Worm (Caenorhabditis elegans): ENCODE measurements around the gene C43F9.7.

DNA sequence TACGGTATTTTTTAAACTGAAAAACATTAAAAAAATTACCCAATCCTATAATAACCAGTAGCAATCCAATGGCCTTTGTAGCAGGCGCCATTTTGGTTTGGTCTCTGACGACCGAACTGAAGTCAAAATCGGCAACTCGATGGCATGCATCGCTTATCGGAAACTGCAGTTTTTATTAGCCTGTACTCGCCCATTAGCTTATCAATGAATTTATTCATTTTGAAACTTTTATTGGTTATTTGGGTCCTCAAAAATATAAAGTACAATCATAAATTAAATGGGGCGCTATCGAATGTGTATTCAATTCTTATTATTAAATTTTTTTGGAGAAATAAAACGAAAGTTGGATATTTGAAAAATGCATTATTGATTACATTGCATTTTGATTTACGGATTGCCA, 35.3 kb upstream of the C43F9.7 start, which contains the start of gene R09H10.5:
- TF ChIP-seq ceh-88 (GFP tag; IDR thresholded peaks at IDR 0.05) (no peak), zag-1 (tag; optimal IDR thresholded peaks at IDR 0.05) (no peak), xbp-1 (tag; optimal IDR thresholded peaks at IDR 0.05) (no peak)
